Fruit fly (Drosophila melanogaster) whole organism, embryonic: ENCODE data around the gene mask.

ENCODE experiments used
- Awh ChIP-seq: fragments of 200-800 bp; sonication (Bioruptor generic); IDR thresholded peaks from 2 replicates; pipeline ENCODE4, ENCODE4 v1.3.6; 2022; ENCODE audit warnings: missing biosample characterization, missing genetic modification characterization
- B-H2 ChIP-seq: fragments of 200-800 bp; sonication (Bioruptor generic); optimal IDR thresholded peaks from 2 replicates; lab custom pipeline; 2018; ENCODE audit warnings: missing biosample characterization, mild to moderate bottlenecking, missing genetic modification characterization
- Blimp-1 ChIP-seq: fragments of 200-800 bp; sonication (Bioruptor generic); optimal IDR thresholded peaks from 3 replicates; lab custom pipeline; 2018; ENCODE audit warnings: missing biosample characterization, missing genetic modification characterization, mild to moderate bottlenecking, moderate library complexity, missing genetic modification reagents
- CG1024 ChIP-seq: fragments of 200-800 bp; sonication (Bioruptor generic); IDR thresholded peaks from 2 replicates; pipeline ENCODE4 v1.3.6; 2022; ENCODE audit warnings: missing biosample characterization, missing genetic modification characterization
- CG10321 ChIP-seq: fragments of 200-800 bp; sonication (Bioruptor generic); IDR thresholded peaks from 2 replicates; pipeline ENCODE4 v1.3.6; 2022; ENCODE audit warnings: missing biosample characterization, missing genetic modification characterization
- CG10565 ChIP-seq: fragments of 200-800 bp; sonication (Bioruptor generic); optimal IDR thresholded peaks from 3 replicates; lab custom pipeline; 2016; ENCODE audit warnings: missing biosample characterization, mild to moderate bottlenecking, missing genetic modification characterization
- CG13296 ChIP-seq: fragments of 200-800 bp; sonication (Bioruptor generic); optimal IDR thresholded peaks from 3 replicates; lab custom pipeline; 2018; ENCODE audit warnings: missing biosample characterization, mild to moderate bottlenecking, missing genetic modification characterization
- CG13624 ChIP-seq: fragments of 200-800 bp; sonication (Bioruptor generic); optimal IDR thresholded peaks from 2 replicates; lab custom pipeline; 2016; ENCODE audit warnings: missing biosample characterization, missing genetic modification characterization
- CG14441 ChIP-seq: fragments of 200-800 bp; sonication (Bioruptor generic); IDR thresholded peaks from 2 replicates; pipeline ENCODE4 v1.3.6; 2022; ENCODE audit warnings: missing biosample characterization, missing genetic modification characterization
- CG15011 ChIP-seq: fragments of 200-800 bp; sonication (Bioruptor generic); optimal IDR thresholded peaks from 3 replicates; lab custom pipeline; 2018; ENCODE audit warnings: missing biosample characterization, mild to moderate bottlenecking, missing genetic modification characterization
- CG15696 ChIP-seq: fragments of 200-800 bp; sonication (Bioruptor generic); optimal IDR thresholded peaks from 2 replicates; lab custom pipeline; 2019; ENCODE audit warnings: missing biosample characterization, mild to moderate bottlenecking, missing genetic modification characterization, moderate library complexity
- CG1602 ChIP-seq: fragments of 200-800 bp; sonication (Bioruptor generic); optimal IDR thresholded peaks from 3 replicates; lab custom pipeline; 2016; ENCODE audit warnings: missing biosample characterization, missing genetic modification characterization
- CG3065 ChIP-seq: fragments of 200-800 bp; sonication (Bioruptor generic); optimal IDR thresholded peaks from 2 replicates; lab custom pipeline; 2016; ENCODE audit warnings: missing biosample characterization, missing genetic modification characterization
- CG31224 ChIP-seq: fragments of 200-800 bp; sonication (Bioruptor generic); IDR thresholded peaks from 2 replicates; pipeline ENCODE4 v1.3.6; 2022; ENCODE audit warnings: missing biosample characterization, missing genetic modification characterization
- CG32532 ChIP-seq: fragments of 200-800 bp; sonication (Bioruptor generic); IDR thresholded peaks from 2 replicates; pipeline ENCODE4 v1.3.6; 2022; ENCODE audit warnings: missing biosample characterization, missing genetic modification characterization
- CG4707 ChIP-seq: fragments of 200-800 bp; sonication (Bioruptor generic); optimal IDR thresholded peaks from 2 replicates; lab custom pipeline; 2018; ENCODE audit warnings: missing biosample characterization, mild to moderate bottlenecking, missing genetic modification characterization, moderate library complexity
- CG4730 ChIP-seq: fragments of 200-800 bp; sonication (Bioruptor generic); IDR thresholded peaks from 2 replicates; pipeline ENCODE4 v1.3.6; 2022; ENCODE audit warnings: missing biosample characterization, missing genetic modification characterization
- CG9437 ChIP-seq: fragments of 200-800 bp; sonication (Bioruptor generic); optimal IDR thresholded peaks from 2 replicates; lab custom pipeline; 2018; ENCODE audit warnings: missing biosample characterization, mild to moderate bottlenecking, missing genetic modification characterization
- Camta ChIP-seq: fragments of 200-800 bp; sonication (Bioruptor generic); optimal IDR thresholded peaks from 2 replicates; lab custom pipeline; 2016; ENCODE audit warnings: missing biosample characterization, missing genetic modification characterization
- Dek ChIP-seq: fragments of 200-800 bp; sonication (Bioruptor generic); optimal IDR thresholded peaks from 3 replicates; lab custom pipeline; 2019; ENCODE audit warnings: missing biosample characterization, mild to moderate bottlenecking, missing genetic modification characterization, moderate library complexity
- Gsc ChIP-seq: fragments of 200-800 bp; sonication (Bioruptor generic); IDR thresholded peaks from 2 replicates; pipeline ENCODE4 v1.3.6; 2022; ENCODE audit warnings: missing biosample characterization, missing genetic modification characterization
- HHEX ChIP-seq: fragments of 200-800 bp; sonication (Bioruptor generic); optimal IDR thresholded peaks from 3 replicates; lab custom pipeline; 2017; ENCODE audit warnings: missing biosample characterization, mild to moderate bottlenecking, missing genetic modification characterization, missing genetic modification reagents
- HLH3B ChIP-seq: fragments of 200-800 bp; sonication (Bioruptor generic); IDR thresholded peaks from 2 replicates; pipeline ENCODE4 v1.3.6; 2022; ENCODE audit warnings: missing biosample characterization, missing genetic modification characterization
- HLH54F ChIP-seq: fragments of 200-800 bp; sonication (Bioruptor generic); optimal IDR thresholded peaks from 3 replicates; lab custom pipeline; 2016; ENCODE audit warnings: missing biosample characterization, missing genetic modification characterization
- Hr39 ChIP-seq: fragments of >200 bp; optimal IDR thresholded peaks from 2 replicates; lab custom pipeline; 2017
- PHDP ChIP-seq: fragments of 200-800 bp; sonication (Bioruptor generic); optimal IDR thresholded peaks from 3 replicates; lab custom pipeline; 2018; ENCODE audit warnings: missing biosample characterization, mild to moderate bottlenecking, missing genetic modification characterization, moderate library complexity
- Ssrp ChIP-seq: fragments of 200-800 bp; sonication (Bioruptor generic); optimal IDR thresholded peaks from 2 replicates; lab custom pipeline; 2018; ENCODE audit warnings: missing biosample characterization, mild to moderate bottlenecking, missing genetic modification characterization, moderate library complexity
- Xrp1 ChIP-seq: fragments of 200-800 bp; sonication (Bioruptor generic); IDR thresholded peaks from 2 replicates; pipeline ENCODE4 v1.3.6; 2022; ENCODE audit warnings: missing biosample characterization, missing genetic modification characterization
- bab2 ChIP-seq: fragments of 200-800 bp; sonication (Bioruptor generic); optimal IDR thresholded peaks from 2 replicates; lab custom pipeline; 2016; ENCODE audit warnings: missing biosample characterization, missing genetic modification characterization
- btn ChIP-seq: fragments of 200-800 bp; sonication (Bioruptor generic); optimal IDR thresholded peaks from 2 replicates; lab custom pipeline; 2016; ENCODE audit warnings: missing biosample characterization, missing genetic modification characterization
- dimm ChIP-seq: fragments of 200-800 bp; sonication (Bioruptor generic); IDR thresholded peaks from 2 replicates; pipeline ENCODE4 v1.3.6; 2022; ENCODE audit warnings: missing biosample characterization, missing genetic modification characterization
- dpn ChIP-seq, 2 experiments: fragments of 200-800 bp; sonication (Bioruptor generic); optimal IDR thresholded peaks; 3 replicates each; lab custom pipeline; 2016; ENCODE audit warnings: missing biosample characterization in 2 of 2, missing genetic modification characterization in 2 of 2
- ems ChIP-seq: fragments of 200-800 bp; sonication (Bioruptor generic); optimal IDR thresholded peaks from 3 replicates; lab custom pipeline; 2016; ENCODE audit warnings: missing biosample characterization, missing genetic modification characterization
- eve ChIP-seq, 2 experiments: fragments of >200 bp; optimal IDR thresholded peaks; 2 replicates each; lab custom pipeline; 2017; ENCODE audit warnings: missing biosample characterization in 2 of 2, missing genetic modification characterization in 2 of 2
- exex ChIP-seq: fragments of 200-800 bp; sonication (Bioruptor generic); optimal IDR thresholded peaks from 4 replicates; lab custom pipeline; 2018; ENCODE audit warnings: missing biosample characterization, mild to moderate bottlenecking, missing genetic modification characterization, moderate library complexity
- fru ChIP-seq: fragments of >200 bp; optimal IDR thresholded peaks from 2 replicates; lab custom pipeline; 2017
- gce ChIP-seq: fragments of 200-800 bp; sonication (Bioruptor generic); IDR thresholded peaks from 3 replicates; pipeline ENCODE4 v1.3.6; 2022; ENCODE audit warnings: missing biosample characterization, missing genetic modification characterization
- gfzf ChIP-seq: fragments of 200-800 bp; sonication (Bioruptor generic); optimal IDR thresholded peaks from 2 replicates; lab custom pipeline; 2016; ENCODE audit warnings: missing biosample characterization, mild to moderate bottlenecking, missing genetic modification characterization, moderate library complexity
- gro ChIP-seq: fragments of 200-800 bp; sonication (Bioruptor generic); optimal IDR thresholded peaks from 2 replicates; lab custom pipeline; 2016; ENCODE audit warnings: missing biosample characterization, missing genetic modification characterization
- her ChIP-seq: fragments of 200-800 bp; sonication (Bioruptor generic); optimal IDR thresholded peaks from 2 replicates; lab custom pipeline; 2016; ENCODE audit warnings: missing biosample characterization, missing genetic modification characterization
- ken ChIP-seq: fragments of 200-800 bp; sonication (Bioruptor generic); IDR thresholded peaks from 3 replicates; pipeline ENCODE4 v1.3.6; 2022; ENCODE audit warnings: missing biosample characterization, missing genetic modification characterization
- lmd ChIP-seq: fragments of 200-800 bp; sonication (Bioruptor generic); IDR thresholded peaks from 2 replicates; pipeline ENCODE4 v1.3.6; 2022; ENCODE audit warnings: missing biosample characterization, missing genetic modification characterization
- lola ChIP-seq, 3 experiments: fragments of >200 bp in 2 of 3; fragments of 200-800 bp in 1 of 3; sonication (Bioruptor generic) in 1 of 3; optimal IDR thresholded peaks; 2 replicates each; lab custom pipeline; 2017 to 2019; ENCODE audit warnings: missing biosample characterization in 3 of 3, missing genetic modification characterization in 3 of 3, mild to moderate bottlenecking in 1 of 3, moderate library complexity in 1 of 3
- nmo ChIP-seq: fragments of 200-800 bp; sonication (Bioruptor generic); optimal IDR thresholded peaks from 2 replicates; lab custom pipeline; 2018; ENCODE audit warnings: missing biosample characterization, mild to moderate bottlenecking, missing genetic modification characterization, moderate library complexity
- pan ChIP-seq, 4 experiments: fragments of >200 bp in 3 of 4; fragments of 200-800 bp in 1 of 4; sonication (Bioruptor generic) in 1 of 4; optimal IDR thresholded peaks in 3 of 4; IDR thresholded peaks in 1 of 4; 2 replicates each; pipeline versions ENCODE4 v1.3.6 to Lab custom; 2017 to 2022; ENCODE audit warnings: missing biosample characterization in 2 of 4, missing genetic modification characterization in 2 of 4, mixed read lengths in 1 of 4
- pita ChIP-seq: fragments of 200-800 bp; sonication (Bioruptor generic); optimal IDR thresholded peaks from 2 replicates; lab custom pipeline; 2017; ENCODE audit warnings: missing biosample characterization, mild to moderate bottlenecking, missing genetic modification characterization
- ranshi ChIP-seq: fragments of 200-800 bp; sonication (Bioruptor generic); IDR thresholded peaks from 2 replicates; pipeline ENCODE4 v1.3.6; 2022; ENCODE audit warnings: missing biosample characterization, missing genetic modification characterization
- toy ChIP-seq: fragments of 200-800 bp; sonication (Bioruptor generic); IDR thresholded peaks from 2 replicates; pipeline ENCODE4 v1.3.6; 2022; ENCODE audit warnings: missing biosample characterization, missing genetic modification characterization
- tup ChIP-seq: fragments of 200-800 bp; sonication (Bioruptor generic); optimal IDR thresholded peaks from 2 replicates; lab custom pipeline; 2016; ENCODE audit warnings: missing biosample characterization, mild to moderate bottlenecking, missing genetic modification characterization, moderate library complexity
- vnd ChIP-seq: fragments of 200-800 bp; sonication (Bioruptor generic); IDR thresholded peaks from 3 replicates; pipeline ENCODE4 v1.3.6; 2022; ENCODE audit warnings: missing biosample characterization, missing genetic modification characterization; ENCODE audit not compliant: partially characterized antibody
- z ChIP-seq: fragments of 200-800 bp; sonication (Bioruptor generic); IDR thresholded peaks from 3 replicates; pipeline ENCODE4 v1.3.6; 2022; ENCODE audit warnings: missing biosample characterization, missing genetic modification characterization

The mask gene

DNA sequence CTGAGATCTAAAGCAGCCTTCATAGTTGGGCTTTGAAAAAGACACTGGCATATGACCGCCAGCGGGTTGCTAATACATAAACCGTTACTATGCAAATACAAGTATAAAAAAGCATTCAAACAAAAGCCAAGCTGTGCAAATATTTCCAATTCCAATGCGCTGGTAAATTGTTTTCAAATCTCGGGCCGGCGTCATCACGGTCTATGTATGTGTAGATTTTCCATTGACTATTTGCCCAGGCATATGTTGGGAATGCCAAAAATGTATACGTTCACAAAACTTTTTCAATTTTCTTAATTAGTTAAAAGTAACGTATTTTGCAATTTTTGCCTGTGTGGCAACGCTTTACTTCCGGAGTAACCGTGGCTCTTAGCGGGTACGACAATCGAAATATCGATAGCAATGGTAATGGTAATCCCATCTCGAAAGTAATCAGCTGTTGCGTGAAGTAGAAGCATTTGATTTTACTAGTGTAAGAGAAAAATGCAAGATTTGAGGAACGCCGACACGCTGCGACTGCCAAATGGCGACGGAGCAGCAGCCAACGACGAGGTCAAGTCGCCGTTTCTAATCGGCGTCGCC, 59.5 kb downstream of the mask start, which contains the start of the genes CG34290 and Uck (continued):
- peak; percentile 16 for TF ChIP-seq CG3065 (GFP tag; lab: Kevin White, UChicago)
- TF ChIP-seq HHEX (GFP tag; lab: Kevin White, UChicago) = peak; percentile 82
- TF ChIP-seq CG15696 = peak; percentile 38
- TF ChIP-seq CG14441 = peak; percentile 50; the same call in 1 of the 2 replicates
- no peak for TF ChIP-seq Hr39
- peak; percentile 74 for TF ChIP-seq nmo (GFP tag; lab: Kevin White, UChicago)
- TF ChIP-seq ranshi (GFP tag; lab: Robert Waterston, UW) = peak; percentile 60; the same call in 1 of the 2 replicates
- no peak for TF ChIP-seq fru
- no peak for TF ChIP-seq tup (GFP tag; lab: Kevin White, UChicago)
- peak; percentile 82 for TF ChIP-seq PHDP (tag; lab: Kevin White, UChicago)
- peak; percentile 78 for TF ChIP-seq gce
- TF ChIP-seq CG10565 (GFP tag; lab: Kevin White, UChicago) = no peak
- peak; percentile 78 for TF ChIP-seq CG32532 (GFP tag; lab: Robert Waterston, UW)
- peak; percentile 78 for TF ChIP-seq CG4707 (GFP tag; lab: Kevin White, UChicago)
- TF ChIP-seq vnd (GFP tag; lab: Robert Waterston, UW) = peak; percentile 54; the same call in 1 of the 3 replicates
- peak; percentile 63 for TF ChIP-seq lmd
- peak; percentile 32 for TF ChIP-seq Ssrp (tag; lab: Kevin White, UChicago)
- TF ChIP-seq CG4730 (GFP tag; lab: Robert Waterston, UW) = no peak
- TF ChIP-seq toy (GFP tag; lab: Robert Waterston, UW) = no peak
- TF ChIP-seq Blimp-1 (GFP tag; lab: Kevin White, UChicago) = peak; percentile 57
- TF ChIP-seq btn (GFP tag; lab: Kevin White, UChicago) = peak; percentile 32
- peak; percentile 56 to 74 for TF ChIP-seq dpn (GFP tag; optimal IDR thresholded peaks at IDR 0.05; lab: Kevin White, UChicago)
- TF ChIP-seq her (GFP tag; lab: Kevin White, UChicago) = peak; percentile 82
- peak; percentile 90 for TF ChIP-seq gro (GFP tag; lab: Kevin White, UChicago)
- peak in 1 of 3 experiments; percentile 39 for TF ChIP-seq lola (GFP tag; optimal IDR thresholded peaks at IDR 0.05; lab: Kevin White, UChicago)
- TF ChIP-seq HLH3B = peak; percentile 72
- TF ChIP-seq gfzf (GFP tag; lab: Kevin White, UChicago) = peak; percentile 33
- TF ChIP-seq B-H2 (GFP tag; lab: Kevin White, UChicago) = peak; percentile 89
- no peak for TF ChIP-seq CG31224 (GFP tag; lab: Robert Waterston, UW)
- TF ChIP-seq eve (GFP tag; optimal IDR thresholded peaks at IDR 0.05; lab: Kevin White, UChicago) = no peak
- TF ChIP-seq HLH54F (GFP tag; lab: Kevin White, UChicago) = peak; percentile 69
- TF ChIP-seq dimm (GFP tag; lab: Robert Waterston, UW) = no peak
- peak; percentile 72 for TF ChIP-seq CG9437
- TF ChIP-seq pan (optimal IDR thresholded peaks at IDR 0.05; lab: Kevin White, UChicago) = no peak
- TF ChIP-seq pan (GFP tag; optimal IDR thresholded peaks at IDR 0.05 in 1 of 2, IDR thresholded peaks at IDR 0.05 in 1 of 2) = peak in 1 of 2 experiments; percentile 56
- TF ChIP-seq pita = no peak
- TF ChIP-seq CG1602 = peak; percentile 32
- TF ChIP-seq ems (GFP tag; lab: Kevin White, UChicago) = peak; percentile 66
- TF ChIP-seq exex (tag; lab: Kevin White, UChicago) = peak; percentile 69
- TF ChIP-seq CG13296 = peak; percentile 87
- peak; percentile 86 for TF ChIP-seq CG13624 (GFP tag; lab: Kevin White, UChicago)
- peak; percentile 73 for TF ChIP-seq Camta (GFP tag; lab: Kevin White, UChicago)
- no peak for TF ChIP-seq CG10321 (GFP tag; lab: Robert Waterston, UW)
- no peak for TF ChIP-seq Awh (GFP tag; lab: Robert Waterston, UW)
- peak; percentile 80 for TF ChIP-seq CG15011 (GFP tag; lab: Kevin White, UChicago)
- TF ChIP-seq CG1024 (GFP tag; lab: Robert Waterston, UW) = no peak
- TF ChIP-seq Xrp1 (GFP tag; lab: Robert Waterston, UW) = no peak
- TF ChIP-seq Gsc = no peak
- peak; percentile 41 for TF ChIP-seq Dek
- TF ChIP-seq ken (GFP tag; lab: Robert Waterston, UW) = peak; percentile 66; the same call in 2 of the 3 replicates
- peak; percentile 18 for TF ChIP-seq bab2 (GFP tag; lab: Kevin White, UChicago)
- no peak for TF ChIP-seq z (GFP tag; lab: Robert Waterston, UW)
